Fruit fly (Drosophila melanogaster) ovary, adult (tissue): ENCODE results near the gene CG5151.

Experiments
- CG17801 ChIP-seq: fragments of 200-800 bp; optimal IDR thresholded peaks from 2 replicates; lab custom pipeline; 2019; ENCODE audit warnings: missing biosample characterization, mild to moderate bottlenecking, missing genetic modification characterization, moderate library complexity; ENCODE audit not compliant: partially characterized antibody

CG5151 gene

DNA sequence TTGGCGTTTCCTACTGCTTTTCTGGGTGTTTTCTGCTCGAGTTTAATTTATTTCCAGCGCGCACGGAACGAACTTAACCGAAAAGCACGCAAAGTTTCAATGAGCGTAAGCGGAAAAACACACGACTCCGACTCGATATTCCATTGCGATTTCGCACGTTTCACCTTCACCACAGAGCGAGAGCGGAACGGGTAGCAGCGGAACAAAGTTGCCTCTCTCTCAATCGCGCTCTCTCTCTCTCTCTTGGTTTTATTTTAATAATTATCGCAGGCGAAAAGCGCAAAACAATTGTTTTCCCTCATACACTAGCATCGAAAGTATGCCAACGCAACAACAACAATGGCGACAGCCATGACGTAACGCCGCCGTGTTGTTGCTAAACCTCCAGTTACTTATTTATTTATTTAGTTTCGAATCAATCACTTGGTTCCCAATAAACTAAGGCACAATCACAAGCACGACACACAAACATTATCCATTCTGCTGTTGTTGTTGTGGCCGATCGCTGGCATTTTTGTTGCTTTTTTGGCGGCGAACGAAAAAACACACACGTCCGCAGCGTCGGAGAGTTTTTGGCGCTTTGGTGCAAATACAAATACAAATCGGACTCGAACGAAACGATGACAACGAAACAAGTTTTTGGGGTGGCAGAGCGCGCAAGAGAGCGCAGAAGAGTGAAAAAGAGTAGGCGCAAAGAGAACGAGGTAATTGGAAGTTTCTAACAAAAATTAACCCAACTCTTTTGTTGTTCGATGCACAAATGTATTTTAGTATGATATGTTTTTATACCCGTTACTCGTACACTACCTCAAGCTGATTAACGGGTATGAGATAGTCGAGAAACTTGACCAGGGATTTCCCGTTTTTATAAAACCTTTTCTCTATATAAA lies at the start of gene CG5151:
Gene CG5151 (minus strand): TSS at position 552 of the 890 bp plus-strand sequence.
- TF ChIP-seq CG17801 (GFP tag; lab: Kevin White, UChicago), result peak; percentile 70

DNA sequence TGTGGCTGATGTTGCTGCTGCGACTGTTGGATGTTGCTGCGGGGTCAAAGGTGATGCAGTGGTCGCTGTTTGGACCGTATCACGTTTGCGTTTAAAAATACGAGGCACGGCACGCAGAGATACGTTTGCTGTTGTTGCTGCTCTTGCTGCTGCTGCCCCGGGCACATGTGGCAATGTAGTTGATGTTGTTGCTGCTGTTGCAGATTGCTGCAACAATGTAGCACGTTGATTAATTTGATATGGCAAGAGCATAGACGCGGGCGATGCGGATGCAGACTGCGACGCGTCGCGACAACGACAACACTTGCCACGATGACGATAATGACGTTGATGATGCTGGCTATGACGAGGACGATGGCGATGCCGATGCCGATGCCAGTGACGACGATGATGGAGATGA lies 48.7 kb upstream of the CG5151 start:
- no peak for TF ChIP-seq CG17801 (GFP tag; lab: Kevin White, UChicago)

DNA sequence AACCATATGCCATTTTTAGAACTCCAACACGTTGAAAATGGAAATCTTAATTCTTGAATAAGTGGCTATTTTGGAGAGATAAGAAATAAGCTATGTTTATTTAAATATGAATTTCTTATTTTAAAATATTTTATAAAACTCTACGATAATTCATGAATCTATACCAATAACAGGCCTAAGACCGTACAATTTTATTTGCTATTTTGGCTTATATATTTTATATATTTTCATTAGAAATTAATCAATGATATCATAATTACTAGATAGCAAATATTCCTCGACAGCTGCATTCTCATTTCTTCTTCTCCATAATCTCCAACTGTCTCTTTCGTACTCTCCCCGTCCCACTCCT lies 47.4 kb upstream of the CG5151 start:
- TF ChIP-seq CG17801 (GFP tag; lab: Kevin White, UChicago), result no peak

DNA sequence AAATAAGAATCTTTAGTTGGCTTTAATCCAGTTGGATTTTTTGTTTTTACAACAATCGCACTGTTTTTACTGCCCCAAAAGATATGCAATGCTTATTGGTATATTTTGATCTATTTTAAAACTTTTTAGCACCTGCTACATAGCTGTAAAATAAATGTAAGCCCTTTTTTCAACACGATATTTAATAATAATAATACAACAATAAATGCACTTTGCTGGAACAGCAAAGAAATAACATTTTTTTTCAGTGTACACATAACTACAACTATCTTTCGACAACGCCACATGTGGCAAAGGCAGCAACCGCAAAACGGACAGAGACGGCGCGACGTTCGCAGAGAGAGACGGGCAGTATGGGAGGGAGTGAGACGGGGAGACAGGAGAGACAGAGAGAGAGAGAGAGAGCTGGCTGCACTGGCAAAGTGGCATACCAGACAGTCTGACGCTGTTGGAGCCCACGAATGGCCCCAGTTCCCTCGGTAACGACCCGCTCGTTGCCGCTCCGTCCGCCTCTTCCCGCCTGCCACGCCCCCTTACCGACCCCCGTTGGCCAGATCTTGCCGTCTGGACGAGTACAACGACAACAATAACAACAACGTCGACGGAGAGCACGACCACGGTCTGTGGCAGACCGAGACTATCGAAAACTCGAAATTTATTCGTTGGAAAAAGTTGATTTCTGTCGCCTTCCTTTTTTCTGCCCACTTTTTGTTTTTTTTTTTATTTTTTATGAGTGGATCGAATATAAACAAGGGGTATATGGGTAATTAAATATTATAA lies 46.8 kb upstream of the CG5151 start:
- TF ChIP-seq CG17801 (GFP tag; lab: Kevin White, UChicago), result no peak

DNA sequence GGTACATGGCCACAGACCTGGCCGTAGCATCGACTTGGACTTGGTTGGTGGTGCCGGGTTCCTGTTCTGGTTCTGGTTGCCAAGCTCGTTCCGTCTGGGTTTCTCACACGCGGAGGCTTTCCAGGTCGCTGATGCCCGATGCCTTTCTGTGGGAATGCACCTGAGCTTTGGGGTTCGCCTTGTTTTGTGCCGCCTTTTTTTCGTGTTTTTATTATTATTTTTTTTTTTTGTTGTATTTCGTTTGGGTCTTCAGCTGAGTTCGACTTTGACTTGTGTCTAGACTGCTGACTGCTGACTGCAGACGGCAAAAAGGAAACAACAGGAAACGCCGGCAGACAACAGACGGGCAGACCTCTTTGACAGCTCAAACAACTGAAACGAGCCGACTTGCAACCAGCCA lies 45.1 kb upstream of the CG5151 start:
- no peak for TF ChIP-seq CG17801 (GFP tag; lab: Kevin White, UChicago)

DNA sequence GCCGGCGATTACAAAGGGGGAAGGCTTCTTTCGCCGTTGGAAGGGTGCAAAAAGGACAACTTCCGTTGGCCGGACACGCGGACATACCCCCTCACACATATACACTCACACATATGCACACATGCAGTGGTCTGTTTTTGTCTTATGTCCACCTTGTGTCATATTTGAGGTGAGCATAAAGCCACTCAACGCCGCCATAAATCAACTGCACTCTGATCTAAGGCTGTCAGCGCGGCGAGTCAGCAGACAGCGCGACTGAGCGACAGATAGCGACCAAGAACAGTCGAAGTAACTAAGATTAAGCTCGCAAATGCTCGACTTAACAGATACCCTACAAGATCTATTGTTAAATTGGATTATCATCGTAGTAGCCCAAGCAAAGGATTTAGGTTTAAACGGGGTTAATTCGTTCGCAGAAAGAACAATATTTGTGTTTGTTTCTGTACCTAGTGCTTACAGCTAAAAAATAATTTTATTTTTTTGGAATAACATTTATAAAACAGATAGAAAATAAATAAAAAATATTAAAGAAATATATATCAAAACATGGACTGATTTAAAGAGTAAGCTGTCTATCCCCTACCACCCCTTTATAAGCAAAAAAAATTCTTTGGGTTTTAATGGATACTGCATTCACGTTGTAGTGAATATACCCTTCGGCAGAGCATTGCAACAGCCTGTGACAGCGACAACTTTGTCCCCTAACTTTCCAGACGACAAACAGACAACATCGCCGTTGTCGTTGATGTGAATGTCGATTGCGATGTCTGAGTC lies 44.5 kb upstream of the CG5151 start:
- TF ChIP-seq CG17801 (GFP tag; lab: Kevin White, UChicago), result no peak

DNA sequence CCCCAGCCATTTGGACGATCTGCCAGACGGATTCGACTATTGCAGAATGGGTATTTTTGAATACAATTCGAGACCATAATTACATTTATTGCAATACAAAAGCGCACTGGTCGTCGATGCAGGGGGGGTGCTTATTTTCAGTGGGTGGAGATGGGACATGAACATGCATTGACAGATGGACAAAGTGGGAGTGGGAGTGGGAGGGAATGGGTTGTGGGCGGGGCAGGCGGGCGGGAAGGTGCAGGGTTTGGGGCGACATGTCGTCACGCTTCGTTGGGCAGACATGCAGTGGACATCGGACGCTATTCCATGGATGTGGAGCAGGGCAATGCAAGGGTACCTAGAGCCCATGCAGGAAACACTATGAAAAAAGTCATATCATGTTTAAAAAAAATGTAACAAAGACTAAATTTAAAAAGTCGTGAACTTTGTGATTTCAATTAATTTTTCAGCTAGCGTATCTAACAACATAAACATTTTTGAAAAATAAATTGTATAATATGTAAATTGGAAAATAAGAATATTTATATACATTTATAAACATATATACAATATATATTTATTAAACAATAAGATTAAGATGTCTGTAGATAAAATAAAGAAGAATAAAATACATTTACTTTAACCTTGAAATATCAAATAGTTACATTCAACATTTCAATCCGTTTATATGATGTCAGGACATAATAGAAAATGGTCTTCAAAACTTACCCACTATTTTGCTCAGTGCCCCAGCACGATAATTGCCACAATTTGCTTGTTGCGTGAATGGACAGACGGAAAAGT lies 43.7 kb upstream of the CG5151 start:
- TF ChIP-seq CG17801 (GFP tag; lab: Kevin White, UChicago), result no peak

DNA sequence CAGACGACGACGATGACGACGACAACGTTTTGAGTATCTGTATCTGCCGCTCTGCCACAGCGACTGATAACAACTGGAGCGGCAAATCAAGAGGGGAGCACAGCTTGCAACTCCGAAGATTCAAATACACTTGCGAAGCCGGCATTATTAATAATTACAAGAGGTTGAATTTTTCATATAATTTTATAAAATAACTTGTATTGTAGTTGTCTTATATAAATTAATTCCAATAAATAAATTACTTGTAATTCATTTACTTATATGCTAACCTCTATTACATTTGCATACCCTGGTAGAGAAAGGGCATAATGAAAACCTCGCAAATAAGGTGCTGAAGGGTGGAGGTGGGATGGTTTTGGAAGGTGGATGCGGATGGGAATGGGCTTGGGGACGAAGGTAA lies 39.6 kb upstream of the CG5151 start:
- TF ChIP-seq CG17801 (GFP tag; lab: Kevin White, UChicago), result no peak

DNA sequence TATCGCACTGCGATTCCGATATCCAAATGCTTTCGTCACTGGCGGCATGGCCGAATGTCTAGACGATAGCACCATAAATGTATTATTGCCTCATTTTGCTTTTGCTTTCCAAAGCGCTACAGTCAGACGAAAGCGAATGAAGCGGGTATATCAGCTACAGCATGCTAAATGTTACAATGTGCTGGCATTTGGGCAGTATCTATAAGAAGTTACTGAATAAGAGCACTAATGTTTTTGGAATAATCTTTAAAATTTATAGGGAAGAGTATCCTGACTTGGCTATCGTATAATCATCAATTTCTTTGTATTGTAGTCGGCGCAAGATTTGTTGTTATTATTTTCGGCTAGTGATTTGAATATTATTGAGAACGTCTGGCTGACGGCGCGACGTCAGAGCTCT lies 38.7 kb upstream of the CG5151 start:
- no peak for TF ChIP-seq CG17801 (GFP tag; lab: Kevin White, UChicago)

DNA sequence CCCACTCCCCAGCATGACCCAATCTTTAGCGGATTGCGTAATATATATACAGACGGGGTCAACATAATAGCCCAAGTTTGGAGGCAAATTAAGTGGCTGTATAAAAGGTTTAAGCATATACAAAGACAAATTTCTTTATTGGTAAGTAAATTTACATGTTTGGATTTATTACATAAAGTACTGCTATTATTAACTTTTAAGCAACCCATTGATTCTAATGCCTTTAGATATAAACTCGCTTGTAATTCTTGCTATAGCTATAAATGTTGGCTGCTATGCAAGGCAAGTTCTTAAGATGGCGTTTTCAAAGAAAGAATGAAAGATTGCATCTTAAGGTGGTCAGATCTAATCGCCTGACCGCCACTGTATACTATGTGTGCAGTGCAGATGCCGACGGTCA lies 38.0 kb upstream of the CG5151 start:
- no peak for TF ChIP-seq CG17801 (GFP tag; lab: Kevin White, UChicago)

DNA sequence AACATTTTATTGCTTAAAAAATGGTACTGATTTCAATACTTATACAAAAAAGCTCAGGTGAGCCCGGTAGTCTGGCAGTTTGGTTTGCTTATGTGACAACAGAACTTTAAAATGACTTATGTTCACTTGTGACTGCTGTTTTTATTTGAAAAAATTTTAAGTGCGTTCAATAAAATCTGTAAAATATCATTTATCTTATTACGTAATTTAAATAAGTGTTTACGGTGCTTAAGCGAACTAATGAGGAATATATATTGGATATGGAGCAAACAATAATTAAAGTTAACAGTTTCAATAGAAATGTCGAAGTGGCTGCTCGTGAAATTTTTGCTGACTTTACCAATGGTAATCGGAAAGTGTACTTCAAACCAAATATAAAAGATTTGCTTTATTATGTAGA lies 36.5 kb upstream of the CG5151 start, which contains the start of gene dls:
Gene dls (plus strand): TSS at position 301 of the 400 bp plus-strand sequence.
- no peak for TF ChIP-seq CG17801 (GFP tag; lab: Kevin White, UChicago)

DNA sequence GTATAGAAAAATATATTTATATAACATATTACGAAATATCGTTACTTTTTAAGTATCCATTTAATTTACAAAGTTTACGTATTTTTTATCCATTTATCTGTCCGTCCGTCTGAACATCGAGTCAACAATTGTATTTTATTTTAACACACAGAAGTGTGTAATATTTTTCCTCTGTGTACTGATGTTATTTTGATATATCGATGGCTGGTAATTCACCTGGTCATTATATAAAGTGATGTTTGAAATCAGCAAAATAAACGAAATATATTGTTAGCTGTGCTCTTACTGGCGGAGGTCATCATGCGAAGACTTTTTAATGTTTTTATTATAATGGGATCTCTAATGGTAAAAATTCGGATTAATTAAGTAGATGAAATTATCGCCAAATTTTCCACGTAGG lies 35.4 kb upstream of the CG5151 start, which contains the start of gene CG33689:
Gene CG33689 (plus strand): TSS at position 301 of the 400 bp plus-strand sequence.
- TF ChIP-seq CG17801 (GFP tag; lab: Kevin White, UChicago), result no peak

DNA sequence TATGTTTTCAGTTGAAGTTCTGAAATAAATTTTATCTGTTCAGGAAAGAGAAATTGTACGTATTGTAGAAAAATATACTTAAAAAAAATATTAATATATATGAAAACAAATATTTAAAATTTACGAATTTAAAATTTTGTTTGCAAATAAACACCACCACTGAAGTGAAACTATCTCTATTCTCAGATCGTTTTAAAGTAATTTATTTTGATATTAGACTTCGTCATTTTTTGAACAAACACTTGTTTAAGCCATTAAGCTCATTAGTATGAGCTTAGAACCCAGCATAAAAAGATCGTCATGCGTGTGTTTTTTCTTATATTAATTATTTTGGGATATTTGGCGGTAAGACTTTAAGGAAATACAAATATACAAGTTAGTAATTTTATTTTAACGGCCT lies 34.4 kb upstream of the CG5151 start, which contains the start of gene CG33688:
Gene CG33688 (plus strand): TSS at position 301 of the 400 bp plus-strand sequence.
- TF ChIP-seq CG17801 (GFP tag; lab: Kevin White, UChicago), result no peak

DNA sequence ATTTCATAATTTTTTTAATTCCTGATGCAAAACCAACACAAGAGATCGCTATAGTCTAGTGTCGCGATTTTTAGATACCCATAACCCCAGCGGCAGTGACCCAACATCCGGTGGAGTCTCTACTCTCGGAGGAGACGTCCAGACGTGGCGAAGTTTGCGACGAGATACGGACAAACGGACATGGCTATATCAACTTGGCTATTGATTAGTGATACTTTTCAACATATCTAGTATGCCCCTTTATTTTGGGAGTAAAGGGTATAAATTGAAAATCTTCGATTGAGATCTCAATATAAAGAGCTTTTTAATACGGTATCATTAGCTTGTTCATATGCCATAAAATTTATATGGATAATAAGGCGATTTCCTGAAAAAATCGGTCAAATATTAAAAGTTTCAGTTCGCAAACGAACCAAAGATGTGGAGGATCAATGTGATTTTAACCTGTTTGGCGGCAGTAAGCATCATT lies 33.0 kb upstream of the CG5151 start, which contains the start of gene CG33687:
Gene CG33687 (plus strand): TSS at position 419 of the 469 bp plus-strand sequence.
- no peak for TF ChIP-seq CG17801 (GFP tag; lab: Kevin White, UChicago)
